Fruit fly (Drosophila melanogaster): ENCODE data around the gene CG9701.

Gene CG9701

dm6 chr3L:16782218-16782763, 48.9 kb downstream of the CG9701 start (continued):
- TF ChIP-seq Xbp1 (GFP tag; optimal IDR thresholded peaks at IDR 0.05) (peak; percentile 74), CG6683 (GFP tag; optimal IDR thresholded peaks at IDR 0.05) (peak; percentile 62), slp2 (GFP tag; optimal IDR thresholded peaks at IDR 0.05) (peak; percentile 27), CG34376 (GFP tag; optimal IDR thresholded peaks at IDR 0.05) (no peak), lola (GFP tag; optimal IDR thresholded peaks at IDR 0.05) (peak in 1 of 3 experiments; percentile 52), CG3163 (GFP tag; optimal IDR thresholded peaks at IDR 0.05) (no peak), Hr39 (optimal IDR thresholded peaks at IDR 0.05) (no peak), Lim3 (GFP tag; IDR thresholded peaks at IDR 0.05) (0 out of 2 replicates have a peak, but pooled peaks have one; percentile 16), fd3F (GFP tag; optimal IDR thresholded peaks at IDR 0.05) (peak; percentile 49), CG4424 (GFP tag; optimal IDR thresholded peaks at IDR 0.05) (peak; percentile 79), CG2199 (GFP tag; IDR thresholded peaks at IDR 0.05) (no peak), CG16863 (GFP tag; optimal IDR thresholded peaks at IDR 0.05) (peak; percentile 64), ro (GFP tag; IDR thresholded peaks at IDR 0.05) (no peak), ato (GFP tag; IDR thresholded peaks at IDR 0.05; ENCODE audit: partially characterized antibody) (no peak), CG9817 (tag; optimal IDR thresholded peaks at IDR 0.05) (peak; percentile 32), klu (GFP tag; IDR thresholded peaks at IDR 0.05) (no peak), ap (GFP tag; IDR thresholded peaks at IDR 0.05) (peak; percentile 65), CG11093 (GFP tag; IDR thresholded peaks at IDR 0.05) (peak; percentile 64; the same call in 1 of the 3 replicates), dmrt11E (tag; optimal IDR thresholded peaks at IDR 0.05) (peak; percentile 74), CG11560 (tag; IDR thresholded peaks at IDR 0.05) (no peak), CG10274 (GFP tag; optimal IDR thresholded peaks at IDR 0.05) (peak; percentile 12), twi (tag; optimal IDR thresholded peaks at IDR 0.05) (no peak), CG13775 (GFP tag; optimal IDR thresholded peaks at IDR 0.05) (peak; percentile 57), unc-4 (GFP tag; IDR thresholded peaks at IDR 0.05; ENCODE audit: partially characterized antibody) (no peak), Hr51 (GFP tag; optimal IDR thresholded peaks at IDR 0.05) (peak in 1 of 2 experiments; percentile 10), so (GFP tag; IDR thresholded peaks at IDR 0.05) (0 out of 3 replicates have a peak, but pooled peaks have one; percentile 28), schlank (tag; optimal IDR thresholded peaks at IDR 0.05) (no peak), Atf-2 (GFP tag; optimal IDR thresholded peaks at IDR 0.05) (peak; percentile 64), CG32767 (GFP tag; IDR thresholded peaks at IDR 0.05) (0 out of 2 replicates have a peak, but pooled peaks have one; percentile 46), danr (GFP tag; IDR thresholded peaks at IDR 0.05) (peak; percentile 33; the same call in 1 of the 2 replicates), kni (GFP tag; optimal IDR thresholded peaks at IDR 0.05) (no peak), Trl (optimal IDR thresholded peaks at IDR 0.05) (no peak), Trl (GFP tag; optimal IDR thresholded peaks at IDR 0.05) (peak; percentile 71), CG11247 (GFP tag; IDR thresholded peaks at IDR 0.05) (peak; percentile 28; the same call in 1 of the 2 replicates)

dm6 chr3L:16782789-16783188, 49.4 kb downstream of the CG9701 start, which contains the start of gene CG9706:
Gene CG9706 (plus strand): TSS chr3L:16783010.
- TF ChIP-seq zfh1 (GFP tag; IDR thresholded peaks at IDR 0.05) (no peak), CG8478 (optimal IDR thresholded peaks at IDR 0.05) (no peak), Ets97D (GFP tag; optimal IDR thresholded peaks at IDR 0.05) (peak; percentile 0), maf-S (GFP tag; optimal IDR thresholded peaks at IDR 0.05) (no peak), MBD-R2 (GFP tag; IDR thresholded peaks at IDR 0.05) (peak; percentile 29; the same call in 1 of the 2 replicates), pzg (GFP tag; optimal IDR thresholded peaks at IDR 0.05) (peak; percentile 55), seq (GFP tag; IDR thresholded peaks at IDR 0.05) (no peak), MESR4 (GFP tag; optimal IDR thresholded peaks at IDR 0.05) (peak; percentile 43), CG2116 (GFP tag; optimal IDR thresholded peaks at IDR 0.05) (peak; percentile 1), CG12071 (GFP tag; optimal IDR thresholded peaks at IDR 0.05) (no peak), stwl (tag; optimal IDR thresholded peaks at IDR 0.05) (peak; percentile 25), trem (tag; optimal IDR thresholded peaks at IDR 0.05) (no peak), gfzf (GFP tag; optimal IDR thresholded peaks at IDR 0.05) (peak; percentile 79), CG9797 (GFP tag; optimal IDR thresholded peaks at IDR 0.05) (peak; percentile 71), Doc3 (GFP tag; IDR thresholded peaks at IDR 0.05; ENCODE audit: partially characterized antibody) (0 out of 3 replicates have a peak, but pooled peaks have one; percentile 33), E2f2 (GFP tag; IDR thresholded peaks at IDR 0.05) (peak; percentile 89), CG6854 (GFP tag; optimal IDR thresholded peaks at IDR 0.05) (no peak), CG3995 (GFP tag; optimal IDR thresholded peaks at IDR 0.05) (peak; percentile 13), Sox102F (GFP tag; optimal IDR thresholded peaks at IDR 0.05) (no peak)
